Worm (Caenorhabditis elegans): ENCODE data around the gene glo-3.

The glo-3 gene

DNA sequence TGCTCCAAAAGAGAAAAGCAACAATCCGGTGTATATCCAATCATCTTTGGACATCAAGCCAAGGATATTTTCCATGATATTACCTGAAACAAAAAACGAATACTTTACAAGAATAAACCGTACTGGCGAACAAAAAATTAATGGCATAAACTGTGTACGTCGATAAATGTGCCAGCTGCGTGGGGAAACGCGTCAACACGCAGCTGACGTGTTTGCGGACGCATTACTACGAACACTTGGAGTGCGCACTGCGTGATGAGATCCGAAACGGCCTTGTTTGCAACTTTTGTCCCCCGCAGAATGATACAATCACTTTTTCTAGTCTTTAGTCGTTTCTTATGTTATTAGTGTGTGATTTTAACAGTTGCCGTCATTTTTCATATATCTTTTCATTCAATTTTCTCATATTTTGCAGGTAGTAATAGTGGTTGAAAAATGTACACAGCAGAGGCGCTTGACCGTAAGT, 9.0 kb upstream of the glo-3 start, which contains the start of the genes mboa-7 and git-1:
Gene mboa-7, minus strand, starts transcription at position 83 of the 466 bp plus-strand sequence.
Gene git-1, plus strand, starts transcription at position 416 of the 466 bp plus-strand sequence.
- TF ChIP-seq ces-1 (GFP tag; optimal IDR thresholded peaks at IDR 0.05) = no peak
- TF ChIP-seq egl-13 (tag; optimal IDR thresholded peaks at IDR 0.05) = no peak
- peak; percentile 45 for TF ChIP-seq xbp-1 (tag; optimal IDR thresholded peaks at IDR 0.05)
- no peak for TF ChIP-seq ceh-63 (GFP tag; optimal IDR thresholded peaks at IDR 0.05)
- TF ChIP-seq snpc-4 (tag; optimal IDR thresholded peaks at IDR 0.05) = no peak
- TF ChIP-seq nhr-47 (tag; optimal IDR thresholded peaks at IDR 0.05) = peak; percentile 63
- no peak for TF ChIP-seq nhr-76 (tag; optimal IDR thresholded peaks at IDR 0.05)
- peak; percentile 42 to 81 for TF ChIP-seq lin-35 (GFP tag; optimal IDR thresholded peaks at IDR 0.05)
- no peak for TF ChIP-seq ets-5 (GFP tag; IDR thresholded peaks at IDR 0.05)
- peak; percentile 42; the same call in 1 of the 2 replicates for TF ChIP-seq grh-1 (GFP tag; IDR thresholded peaks at IDR 0.05)
- TF ChIP-seq nhr-11 (tag; optimal IDR thresholded peaks at IDR 0.05) = no peak
- peak; percentile 77 for TF ChIP-seq rnt-1 (tag; optimal IDR thresholded peaks at IDR 0.05)
- TF ChIP-seq elt-2 (tag; optimal IDR thresholded peaks at IDR 0.05) = no peak
- no peak for TF ChIP-seq ztf-11 (tag; optimal IDR thresholded peaks at IDR 0.05)
- TF ChIP-seq pax-3 (tag; optimal IDR thresholded peaks at IDR 0.05) = peak; percentile 3
- peak; percentile 55 for TF ChIP-seq nhr-19 (GFP tag; conservative IDR thresholded peaks at IDR 0.05)
- peak; percentile 74 for TF ChIP-seq nhr-71 (tag; optimal IDR thresholded peaks at IDR 0.05)
- TF ChIP-seq snu-23 (GFP tag; optimal IDR thresholded peaks at IDR 0.05) = peak; percentile 79
- TF ChIP-seq sup-37 (GFP tag; optimal IDR thresholded peaks at IDR 0.05) = no peak
- TF ChIP-seq nhr-90 (tag; optimal IDR thresholded peaks at IDR 0.05; ENCODE audit: poor library complexity) = peak; percentile 51
- TF ChIP-seq dpl-1 (GFP tag; optimal IDR thresholded peaks at IDR 0.05) = peak; percentile 35 to 54 (median 54)
- no peak for TF ChIP-seq pag-3 (tag; optimal IDR thresholded peaks at IDR 0.05; ENCODE audit: borderline replicate concordance, insufficient read depth)
- TF ChIP-seq sptf-1 (tag; optimal IDR thresholded peaks at IDR 0.05) = no peak
- TF ChIP-seq jun-1 (tag; optimal IDR thresholded peaks at IDR 0.05) = no peak
- TF ChIP-seq lsy-2 (tag; optimal IDR thresholded peaks at IDR 0.05) = peak; percentile 66 to 73
- TF ChIP-seq elt-3 (tag; optimal IDR thresholded peaks at IDR 0.05) = peak in 3 of 6 experiments; percentile 30 to 74 (median 57)
- TF ChIP-seq nhr-20 (tag; optimal IDR thresholded peaks at IDR 0.05) = peak; percentile 86
- TF ChIP-seq mdl-1 (tag; optimal IDR thresholded peaks at IDR 0.05) = peak in 1 of 2 experiments; percentile 50
- TF ChIP-seq aha-1 (tag; optimal IDR thresholded peaks at IDR 0.05) = no peak
- TF ChIP-seq fos-1 (tag; optimal IDR thresholded peaks at IDR 0.05) = no peak
- TF ChIP-seq fkh-10 (GFP tag; optimal IDR thresholded peaks at IDR 0.05) = no peak
- TF ChIP-seq fkh-8 (tag; optimal IDR thresholded peaks at IDR 0.05) = peak; percentile 17
- TF ChIP-seq mef-2 (tag; optimal IDR thresholded peaks at IDR 0.05) = no peak
- TF ChIP-seq vab-15 (tag; optimal IDR thresholded peaks at IDR 0.05) = peak; percentile 15
- no peak for TF ChIP-seq efl-3 (GFP tag; optimal IDR thresholded peaks at IDR 0.05)
- peak; percentile 37 for TF ChIP-seq skn-1 (tag; optimal IDR thresholded peaks at IDR 0.05)
- TF ChIP-seq tbx-2 (tag; optimal IDR thresholded peaks at IDR 0.05) = peak; percentile 65
- no peak for TF ChIP-seq lin-13 (GFP tag; optimal IDR thresholded peaks at IDR 0.05)
- TF ChIP-seq Y116A8C.19 (tag; optimal IDR thresholded peaks at IDR 0.05; ENCODE audit: borderline replicate concordance) = no peak
- TF ChIP-seq blmp-1 (tag; optimal IDR thresholded peaks at IDR 0.05) = peak; percentile 73
- no peak for TF ChIP-seq hlh-17 (GFP tag; optimal IDR thresholded peaks at IDR 0.05; ENCODE audit: borderline replicate concordance)
- TF ChIP-seq unc-30 (tag; optimal IDR thresholded peaks at IDR 0.05) = no peak
- peak; percentile 25 for TF ChIP-seq F16B12.6 (tag; optimal IDR thresholded peaks at IDR 0.05)
- no peak for TF ChIP-seq unc-62 (GFP tag; optimal IDR thresholded peaks at IDR 0.05)
- no peak for TF ChIP-seq tlp-1 (tag; optimal IDR thresholded peaks at IDR 0.05)
- peak; percentile 11; the same call in 1 of the 2 replicates for TF ChIP-seq ceh-88 (GFP tag; IDR thresholded peaks at IDR 0.05)
- peak; percentile 42 to 49 for TF ChIP-seq efl-1 (optimal IDR thresholded peaks at IDR 0.05)
- TF ChIP-seq efl-1 (GFP tag; optimal IDR thresholded peaks at IDR 0.05 in 1 of 2) = peak; percentile 12 to 92
- peak; percentile 92 for TF ChIP-seq lin-14 (GFP tag; optimal IDR thresholded peaks at IDR 0.05)
- peak; percentile 45 for TF ChIP-seq nhr-77 (tag; optimal IDR thresholded peaks at IDR 0.05)
- TF ChIP-seq pqm-1 (tag; optimal IDR thresholded peaks at IDR 0.05) = no peak
- TF ChIP-seq unc-130 (tag; optimal IDR thresholded peaks at IDR 0.05) = peak; percentile 66
- TF ChIP-seq mep-1 (tag; optimal IDR thresholded peaks at IDR 0.05) = peak; percentile 55

Data from whole organism, L1 larva.